Fruit fly (Drosophila melanogaster): ENCODE results near the gene Drak.

- TF ChIP-seq CG8159 (tag; optimal IDR thresholded peaks at IDR 0.05) (no peak), gl (tag; optimal IDR thresholded peaks at IDR 0.05) (no peak), rn (GFP tag; IDR thresholded peaks at IDR 0.05) (no peak), CG8301 (tag; optimal IDR thresholded peaks at IDR 0.05) (no peak), CG12605 (GFP tag; IDR thresholded peaks at IDR 0.05) (no peak), EcR (GFP tag; optimal IDR thresholded peaks at IDR 0.05) (no peak), Snoo (tag; optimal IDR thresholded peaks at IDR 0.05) (no peak), CG4496 (GFP tag; IDR thresholded peaks at IDR 0.05) (0 out of 3 replicates have a peak, but pooled peaks have one; percentile 12), CG17806 (tag; optimal IDR thresholded peaks at IDR 0.05) (no peak)
Measured at dm6 chrX:11561450-11562040, 68.6 kb downstream of the Drak start, which contains the start of gene PGRP-SA.
